Worm (Caenorhabditis elegans): ENCODE data around the gene K08F8.7.

Gene K08F8.7

DNA sequence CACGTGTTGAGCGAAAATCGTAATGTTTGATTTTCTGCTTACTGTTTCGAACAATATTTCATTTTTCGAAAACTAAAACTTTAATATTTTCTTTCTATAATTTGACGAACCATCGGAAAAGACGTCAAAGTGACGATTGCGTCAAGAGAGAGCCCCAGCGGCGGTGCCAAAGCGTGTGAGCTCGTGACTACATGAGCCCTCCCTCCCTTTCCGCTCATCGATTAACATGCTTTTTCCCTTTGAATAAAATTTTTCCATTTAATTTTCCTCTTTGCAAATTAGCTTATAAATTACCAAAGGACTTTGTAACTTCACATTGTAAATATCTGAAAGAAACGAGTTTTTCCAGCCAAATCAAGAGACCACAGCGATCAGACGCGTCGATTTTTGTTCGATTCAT lies 12.2 kb downstream of the K08F8.7 start:
- TF ChIP-seq unc-30 (tag; optimal IDR thresholded peaks at IDR 0.05) (no peak), unc-98 (GFP tag; IDR thresholded peaks at IDR 0.05) (no peak), rnt-1 (tag; optimal IDR thresholded peaks at IDR 0.05) (peak; percentile 29), nhr-19 (GFP tag; conservative IDR thresholded peaks at IDR 0.05) (no peak), F16B12.6 (tag; optimal IDR thresholded peaks at IDR 0.05) (no peak), ztf-4 (tag; optimal IDR thresholded peaks at IDR 0.05) (no peak), mef-2 (tag; optimal IDR thresholded peaks at IDR 0.05) (no peak), lin-14 (GFP tag; optimal IDR thresholded peaks at IDR 0.05) (peak; percentile 57), efl-1 (optimal IDR thresholded peaks at IDR 0.05) (peak in 1 of 2 experiments; percentile 29), efl-1 (GFP tag; optimal IDR thresholded peaks at IDR 0.05 in 1 of 2) (peak in 1 of 2 experiments; percentile 5), lsy-2 (tag; optimal IDR thresholded peaks at IDR 0.05) (peak; percentile 21 to 40), dpl-1 (GFP tag; optimal IDR thresholded peaks at IDR 0.05) (peak in 1 of 3 experiments; percentile 41), fkh-8 (tag; optimal IDR thresholded peaks at IDR 0.05) (peak; percentile 59), ceh-82 (tag; optimal IDR thresholded peaks at IDR 0.05) (peak in 1 of 3 experiments; percentile 10)

DNA sequence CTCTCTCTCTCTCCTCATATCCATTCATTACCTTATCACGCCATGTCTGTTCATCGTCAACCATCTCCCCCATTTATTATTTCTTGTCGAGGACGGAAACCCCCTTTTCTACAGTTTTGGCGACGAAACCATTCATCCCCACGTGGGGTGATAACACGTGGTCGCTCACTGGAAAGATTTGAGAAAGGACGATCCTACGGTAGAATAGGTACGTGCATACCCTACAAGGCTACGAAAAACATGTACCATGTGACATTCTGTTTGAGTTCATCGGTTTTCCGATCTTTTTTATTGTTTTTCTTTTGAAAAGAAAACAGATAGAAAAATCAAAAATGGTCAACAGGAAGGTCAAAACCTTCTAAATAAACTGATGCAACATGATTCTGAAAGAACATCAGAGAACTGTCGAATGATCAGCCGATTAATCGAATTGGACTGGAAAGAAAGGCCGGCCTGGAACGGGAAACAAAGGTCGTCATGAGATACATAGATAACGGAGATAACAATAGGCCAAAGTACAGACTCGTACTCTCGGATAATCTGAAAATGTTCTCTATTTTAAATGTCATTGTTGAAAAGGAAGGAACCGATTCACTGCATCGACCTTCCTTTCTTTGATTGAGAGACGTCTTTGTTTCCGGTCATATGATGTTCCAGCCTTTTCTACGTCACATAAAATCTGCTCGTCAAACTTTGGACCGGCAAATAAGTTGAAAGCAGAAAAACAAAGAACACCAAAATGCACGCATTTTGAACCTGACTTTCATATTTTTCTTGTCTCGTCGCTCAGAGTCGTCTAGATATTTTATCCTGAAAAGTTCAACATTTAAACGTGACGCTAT lies 12.9 kb downstream of the K08F8.7 start:
- no peak for TF ChIP-seq ceh-90 (tag; optimal IDR thresholded peaks at IDR 0.05)
- no peak for TF ChIP-seq nhr-12 (tag; optimal IDR thresholded peaks at IDR 0.05)
- peak; percentile 62 for TF ChIP-seq lir-3 (tag; optimal IDR thresholded peaks at IDR 0.05; ENCODE audit: poor library complexity)
- TF ChIP-seq ces-1 (GFP tag; optimal IDR thresholded peaks at IDR 0.05) = no peak
- TF ChIP-seq lin-14 (GFP tag; optimal IDR thresholded peaks at IDR 0.05) = peak; percentile 91
- peak; percentile 53 for TF ChIP-seq lin-13 (GFP tag; optimal IDR thresholded peaks at IDR 0.05)
- no peak for TF ChIP-seq pax-3 (tag; optimal IDR thresholded peaks at IDR 0.05)
- TF ChIP-seq egl-27 (tag; optimal IDR thresholded peaks at IDR 0.05) = no peak
- TF ChIP-seq C04F5.9 (tag; optimal IDR thresholded peaks at IDR 0.05) = no peak
- TF ChIP-seq efl-3 (GFP tag; optimal IDR thresholded peaks at IDR 0.05) = no peak
- TF ChIP-seq xbp-1 (tag; optimal IDR thresholded peaks at IDR 0.05) = peak; percentile 58
- no peak for TF ChIP-seq unc-98 (GFP tag; IDR thresholded peaks at IDR 0.05)
- TF ChIP-seq isw-1 (GFP tag; IDR thresholded peaks at IDR 0.05) = no peak
- TF ChIP-seq mdl-1 (tag; optimal IDR thresholded peaks at IDR 0.05) = peak in 1 of 2 experiments; percentile 97
- TF ChIP-seq nhr-84 (tag; optimal IDR thresholded peaks at IDR 0.05) = no peak
- TF ChIP-seq fkh-10 (GFP tag; optimal IDR thresholded peaks at IDR 0.05) = no peak
- TF ChIP-seq C34B4.2 (tag; optimal IDR thresholded peaks at IDR 0.05) = no peak
- no peak for TF ChIP-seq pqm-1 (tag; optimal IDR thresholded peaks at IDR 0.05)
- no peak for TF ChIP-seq unc-30 (tag; optimal IDR thresholded peaks at IDR 0.05)
- no peak for TF ChIP-seq lin-39 (tag; optimal IDR thresholded peaks at IDR 0.05)
- peak; percentile 84 for TF ChIP-seq grh-1 (GFP tag; IDR thresholded peaks at IDR 0.05)
- peak; percentile 79 for TF ChIP-seq nhr-47 (tag; optimal IDR thresholded peaks at IDR 0.05)
- peak; percentile 53 for TF ChIP-seq skn-1 (tag; optimal IDR thresholded peaks at IDR 0.05)
- TF ChIP-seq nhr-85 (tag) = peak; percentile 100
- TF ChIP-seq irx-1 (tag; optimal IDR thresholded peaks at IDR 0.05) = no peak
- no peak for TF ChIP-seq fkh-8 (tag; optimal IDR thresholded peaks at IDR 0.05)
- TF ChIP-seq mab-9 (GFP tag; IDR thresholded peaks at IDR 0.05) = 0 out of 2 replicates have a peak, but pooled peaks have one; percentile 49
- no peak for TF ChIP-seq ama-1 (optimal IDR thresholded peaks at IDR 0.05)
- no peak for TF ChIP-seq sptf-1 (tag; optimal IDR thresholded peaks at IDR 0.05)
- no peak for TF ChIP-seq hpl-2 (GFP tag; optimal IDR thresholded peaks at IDR 0.05)
- TF ChIP-seq ceh-8 (GFP tag; optimal IDR thresholded peaks at IDR 0.05) = no peak
- no peak for TF ChIP-seq aly-2 (tag; optimal IDR thresholded peaks at IDR 0.05)
- peak; percentile 91 for TF ChIP-seq blmp-1 (tag; optimal IDR thresholded peaks at IDR 0.05)
- TF ChIP-seq tbx-2 (tag; optimal IDR thresholded peaks at IDR 0.05) = peak; percentile 79
- no peak for TF ChIP-seq ceh-88 (GFP tag; IDR thresholded peaks at IDR 0.05)
- TF ChIP-seq snu-23 (GFP tag; optimal IDR thresholded peaks at IDR 0.05) = peak; percentile 87
- no peak for TF ChIP-seq hlh-17 (GFP tag; optimal IDR thresholded peaks at IDR 0.05; ENCODE audit: borderline replicate concordance)
- TF ChIP-seq mef-2 (tag; optimal IDR thresholded peaks at IDR 0.05) = no peak
- peak; percentile 16 for TF ChIP-seq swsn-7 (tag; optimal IDR thresholded peaks at IDR 0.05)
- TF ChIP-seq lin-15B (tag; optimal IDR thresholded peaks at IDR 0.05) = no peak
- TF ChIP-seq lin-35 (GFP tag; optimal IDR thresholded peaks at IDR 0.05) = peak in 1 of 2 experiments; percentile 81
